Fruit fly (Drosophila melanogaster) whole organism, prepupa: ENCODE results near the gene Dhdds.

Experiments used
- Blimp-1 ChIP-seq: fragments of 200-800 bp; sonication (Bioruptor generic); optimal IDR thresholded peaks from 3 replicates; lab custom pipeline; 2017; ENCODE audit warnings: missing biosample characterization, missing genetic modification characterization, mild to moderate bottlenecking, moderate library complexity, missing genetic modification reagents
- CG11294 ChIP-seq: fragments of 200-800 bp; sonication (Bioruptor generic); IDR thresholded peaks from 2 replicates; pipeline ENCODE4 v1.3.6; 2022; ENCODE audit warnings: missing biosample characterization, missing genetic modification characterization
- CG11902 ChIP-seq: fragments of 200-800 bp; sonication (Bioruptor generic); optimal IDR thresholded peaks from 3 replicates; lab custom pipeline; 2016; ENCODE audit warnings: missing biosample characterization, missing genetic modification characterization
- CG15336 ChIP-seq: fragments of 200-800 bp; sonication (Bioruptor generic); IDR thresholded peaks from 2 replicates; pipeline ENCODE4 v1.3.6; 2022; ENCODE audit warnings: missing biosample characterization, missing genetic modification characterization
- CG1621 ChIP-seq: fragments of 200-800 bp; sonication (Bioruptor generic); optimal IDR thresholded peaks from 3 replicates; lab custom pipeline; 2018; ENCODE audit warnings: missing biosample characterization, mild to moderate bottlenecking, missing genetic modification characterization
- CG16779 ChIP-seq: fragments of 200-800 bp; sonication (Bioruptor generic); optimal IDR thresholded peaks from 3 replicates; lab custom pipeline; 2017; ENCODE audit warnings: missing biosample characterization, mild to moderate bottlenecking, missing genetic modification characterization
- CG31627 ChIP-seq: fragments of 200-800 bp; sonication (Bioruptor generic); optimal IDR thresholded peaks from 3 replicates; lab custom pipeline; 2016; ENCODE audit warnings: missing biosample characterization, missing genetic modification characterization
- CG32006 ChIP-seq: fragments of 200-800 bp; sonication (Bioruptor generic); optimal IDR thresholded peaks from 3 replicates; lab custom pipeline; 2017; ENCODE audit warnings: missing biosample characterization, mild to moderate bottlenecking, missing genetic modification characterization
- CG3919 ChIP-seq: fragments of 200-800 bp; sonication (Bioruptor generic); optimal IDR thresholded peaks from 3 replicates; lab custom pipeline; 2016; ENCODE audit warnings: missing biosample characterization, missing genetic modification characterization
- CG4318 ChIP-seq: fragments of 200-800 bp; sonication (Bioruptor generic); optimal IDR thresholded peaks from 3 replicates; lab custom pipeline; 2017; ENCODE audit warnings: missing biosample characterization, mild to moderate bottlenecking, missing genetic modification characterization
- CG6163 ChIP-seq: fragments of 200-800 bp; sonication (Bioruptor generic); IDR thresholded peaks from 3 replicates; pipeline ENCODE4 v1.3.6; 2022; ENCODE audit warnings: missing biosample characterization, missing genetic modification characterization
- CG6276 ChIP-seq: fragments of 200-800 bp; sonication (Bioruptor generic); optimal IDR thresholded peaks from 2 replicates; lab custom pipeline; 2017; ENCODE audit warnings: missing biosample characterization, mild to moderate bottlenecking, missing genetic modification characterization
- CG6792 ChIP-seq: fragments of 200-800 bp; sonication (Bioruptor generic); optimal IDR thresholded peaks from 3 replicates; lab custom pipeline; 2016; ENCODE audit warnings: missing biosample characterization, missing genetic modification characterization
- CG6808 ChIP-seq: fragments of 200-800 bp; sonication (Bioruptor generic); optimal IDR thresholded peaks from 3 replicates; lab custom pipeline; 2017; ENCODE audit warnings: missing biosample characterization, missing genetic modification characterization, mild to moderate bottlenecking, moderate library complexity, missing genetic modification reagents
- CG6854 ChIP-seq: fragments of 200-800 bp; sonication (Bioruptor generic); optimal IDR thresholded peaks from 2 replicates; lab custom pipeline; 2017; ENCODE audit warnings: missing biosample characterization, mild to moderate bottlenecking, missing genetic modification characterization
- CG8319 ChIP-seq: fragments of 200-800 bp; sonication (Bioruptor generic); optimal IDR thresholded peaks from 3 replicates; lab custom pipeline; 2016; ENCODE audit warnings: missing biosample characterization, missing genetic modification characterization
- CG8632 ChIP-seq: fragments of 200-800 bp; sonication (Bioruptor generic); optimal IDR thresholded peaks from 3 replicates; lab custom pipeline; 2016; ENCODE audit warnings: missing biosample characterization, missing genetic modification characterization
- CG9139 ChIP-seq: fragments of 200-800 bp; sonication (Bioruptor generic); optimal IDR thresholded peaks from 3 replicates; lab custom pipeline; 2017; ENCODE audit warnings: missing biosample characterization, mild to moderate bottlenecking, missing genetic modification characterization
- Eip75B ChIP-seq: fragments of 200-800 bp; sonication (Bioruptor generic); optimal IDR thresholded peaks from 3 replicates; lab custom pipeline; 2016; ENCODE audit warnings: missing biosample characterization, missing genetic modification characterization
- Eip78C ChIP-seq: fragments of 200-800 bp; sonication (Bioruptor generic); peaks from one replicate; lab custom pipeline; 2016; ENCODE audit warnings: missing biosample characterization, missing genetic modification characterization
- Eip93F ChIP-seq: fragments of 200-800 bp; sonication (Bioruptor generic); optimal IDR thresholded peaks from 2 replicates; lab custom pipeline; 2016; ENCODE audit warnings: missing biosample characterization, mild to moderate bottlenecking, missing genetic modification characterization
- Ets96B ChIP-seq: fragments of 200-800 bp; optimal IDR thresholded peaks from 2 replicates; lab custom pipeline; 2019; ENCODE audit warnings: missing biosample characterization, mild to moderate bottlenecking, missing genetic modification characterization, moderate library complexity
- Gug ChIP-seq: fragments of 200-800 bp; sonication (Bioruptor generic); IDR thresholded peaks from 2 replicates; pipeline ENCODE4 v1.3.6; 2022; ENCODE audit warnings: missing biosample characterization, missing genetic modification characterization
- Hr38 ChIP-seq: sonication (Bioruptor generic); optimal IDR thresholded peaks from 2 replicates; lab custom pipeline; 2016; ENCODE audit warnings: missing biosample characterization, missing genetic modification characterization
- Hr39 ChIP-seq: fragments of 200-800 bp; sonication (Bioruptor generic); optimal IDR thresholded peaks from 2 replicates; lab custom pipeline; 2016; ENCODE audit warnings: missing biosample characterization, missing genetic modification characterization
- Hr4 ChIP-seq: fragments of 200-800 bp; sonication (Bioruptor generic); optimal IDR thresholded peaks from 3 replicates; lab custom pipeline; 2016; ENCODE audit warnings: missing biosample characterization, missing genetic modification characterization
- Lpt ChIP-seq: fragments of 200-800 bp; sonication (Bioruptor generic); optimal IDR thresholded peaks from 3 replicates; lab custom pipeline; 2016; ENCODE audit warnings: missing biosample characterization, missing genetic modification characterization
- Met ChIP-seq: fragments of 200-800 bp; sonication (Bioruptor generic); optimal IDR thresholded peaks from 3 replicates; lab custom pipeline; 2016; ENCODE audit warnings: missing biosample characterization, missing genetic modification characterization
- OdsH ChIP-seq: fragments of 200-800 bp; sonication (Bioruptor generic); optimal IDR thresholded peaks from 3 replicates; lab custom pipeline; 2016; ENCODE audit warnings: missing biosample characterization, missing genetic modification characterization
- Smox ChIP-seq: fragments of 200-800 bp; sonication (Bioruptor generic); optimal IDR thresholded peaks from 3 replicates; lab custom pipeline; 2016; ENCODE audit warnings: missing biosample characterization, missing genetic modification characterization
- Sox102F ChIP-seq: fragments of 200-800 bp; sonication (Bioruptor generic); optimal IDR thresholded peaks from 2 replicates; lab custom pipeline; 2016; ENCODE audit warnings: missing biosample characterization, mild to moderate bottlenecking, missing genetic modification characterization
- Sox14 ChIP-seq: fragments of 200-800 bp; sonication (Bioruptor generic); optimal IDR thresholded peaks from 3 replicates; lab custom pipeline; 2016; ENCODE audit warnings: missing biosample characterization, missing genetic modification characterization
- Sox15 ChIP-seq: fragments of 200-800 bp; sonication (Bioruptor generic); optimal IDR thresholded peaks from 3 replicates; lab custom pipeline; 2016; ENCODE audit warnings: missing biosample characterization, missing genetic modification characterization
- acj6 ChIP-seq: fragments of 200-800 bp; sonication (Bioruptor generic); optimal IDR thresholded peaks from 3 replicates; lab custom pipeline; 2016; ENCODE audit warnings: missing biosample characterization, missing genetic modification characterization
- cyc ChIP-seq: fragments of 200-800 bp; sonication (Bioruptor generic); optimal IDR thresholded peaks from 3 replicates; lab custom pipeline; 2016; ENCODE audit warnings: missing biosample characterization, missing genetic modification characterization
- dac ChIP-seq: fragments of 200-800 bp; sonication (Bioruptor generic); optimal IDR thresholded peaks from 2 replicates; lab custom pipeline; 2017; ENCODE audit warnings: missing biosample characterization, mild to moderate bottlenecking, missing genetic modification characterization
- dsx ChIP-seq: fragments of 200-800 bp; optimal IDR thresholded peaks from 3 replicates; lab custom pipeline; 2019; ENCODE audit warnings: missing biosample characterization, mild to moderate bottlenecking, missing genetic modification characterization, moderate library complexity; ENCODE audit not compliant: poor library complexity, severe bottlenecking
- eg ChIP-seq: fragments of 200-800 bp; sonication (Bioruptor generic); IDR thresholded peaks from 3 replicates; pipeline ENCODE4 v1.3.6; 2022; ENCODE audit warnings: missing biosample characterization, missing genetic modification characterization
- esn ChIP-seq: fragments of 200-800 bp; sonication (Bioruptor generic); optimal IDR thresholded peaks from 2 replicates; lab custom pipeline; 2016; ENCODE audit warnings: missing biosample characterization, mild to moderate bottlenecking, missing genetic modification characterization, moderate library complexity
- fd85E ChIP-seq: fragments of 200-800 bp; sonication (Bioruptor generic); optimal IDR thresholded peaks from 3 replicates; lab custom pipeline; 2016; ENCODE audit warnings: missing biosample characterization, missing genetic modification characterization
- lz ChIP-seq: fragments of 200-800 bp; sonication (Bioruptor generic); optimal IDR thresholded peaks from 3 replicates; lab custom pipeline; 2016; ENCODE audit warnings: missing biosample characterization, missing genetic modification characterization
- net ChIP-seq: fragments of 200-800 bp; sonication (Bioruptor generic); optimal IDR thresholded peaks from 3 replicates; lab custom pipeline; 2016; ENCODE audit warnings: missing biosample characterization, missing genetic modification characterization
- pdm3 ChIP-seq: fragments of 200-800 bp; sonication (Bioruptor generic); optimal IDR thresholded peaks from 3 replicates; lab custom pipeline; 2016; ENCODE audit warnings: missing biosample characterization, missing genetic modification characterization
- salr ChIP-seq, 2 experiments: fragments of 200-800 bp; sonication (Bioruptor generic); optimal IDR thresholded peaks; 3 replicates each; lab custom pipeline; 2016 to 2018; ENCODE audit warnings: missing biosample characterization in 2 of 2, missing genetic modification characterization in 2 of 2, mild to moderate bottlenecking in 1 of 2
- spab ChIP-seq: fragments of 200-800 bp; sonication (Bioruptor generic); optimal IDR thresholded peaks from 2 replicates; lab custom pipeline; 2017; ENCODE audit warnings: missing biosample characterization, mild to moderate bottlenecking, missing genetic modification characterization, missing genetic modification reagents
- svp ChIP-seq: fragments of 200-800 bp; sonication (Bioruptor generic); peaks from one replicate; lab custom pipeline; 2016; ENCODE audit warnings: missing biosample characterization, missing genetic modification characterization
- topi ChIP-seq: fragments of 200-800 bp; sonication (Bioruptor generic); optimal IDR thresholded peaks from 3 replicates; lab custom pipeline; 2016; ENCODE audit warnings: missing biosample characterization, missing genetic modification characterization
- vri ChIP-seq: fragments of 200-800 bp; sonication (Bioruptor generic); optimal IDR thresholded peaks from 3 replicates; lab custom pipeline; 2016; ENCODE audit warnings: missing biosample characterization, mild to moderate bottlenecking, missing genetic modification characterization

The Dhdds gene

dm6 chrX:7893411-7894122 is 39.6 kb downstream of the Dhdds start, which contains the start of the genes CG45089, ND-MNLL and p115 (continued):
- peak; percentile 57 for TF ChIP-seq lz (GFP tag; lab: Kevin White, UChicago)
- peak; percentile 59 for TF ChIP-seq CG3919 (GFP tag; lab: Kevin White, UChicago)
- no peak for TF ChIP-seq CG9139 (GFP tag; lab: Kevin White, UChicago)
- peak; percentile 70 for TF ChIP-seq vri (GFP tag; lab: Kevin White, UChicago)
- no peak for TF ChIP-seq Gug (GFP tag; lab: Robert Waterston, UW)
- TF ChIP-seq Eip78C (GFP tag; lab: Kevin White, UChicago) = peak; percentile 58
- TF ChIP-seq CG6792 (GFP tag; lab: Kevin White, UChicago) = peak; percentile 41
- peak; percentile 7 for TF ChIP-seq Sox14 (GFP tag; lab: Kevin White, UChicago)
- TF ChIP-seq eg = peak; percentile 49; the same call in 2 of the 3 replicates
- peak; percentile 48 for TF ChIP-seq Ets96B (tag; lab: Kevin White, UChicago)
- peak; percentile 6 for TF ChIP-seq CG32006
- TF ChIP-seq CG6854 = no peak
- peak; percentile 46 for TF ChIP-seq cyc (GFP tag; lab: Kevin White, UChicago)
- peak; percentile 35 for TF ChIP-seq Eip75B
- TF ChIP-seq CG8632 = no peak
- TF ChIP-seq CG6163 = peak; percentile 56; the same call in 2 of the 3 replicates
- TF ChIP-seq CG11902 (GFP tag; lab: Kevin White, UChicago) = peak; percentile 1
- peak; percentile 46 for TF ChIP-seq topi
- no peak for TF ChIP-seq Sox15 (GFP tag; lab: Kevin White, UChicago)
- peak; percentile 50 for TF ChIP-seq CG31627 (GFP tag; lab: Kevin White, UChicago)
- TF ChIP-seq Met (GFP tag; lab: Kevin White, UChicago) = peak; percentile 52
- no peak for TF ChIP-seq fd85E
- peak; percentile 51 for TF ChIP-seq acj6 (GFP tag; lab: Kevin White, UChicago)

dm6 chrX:7892539-7892899 is 40.6 kb downstream of the Dhdds start:
- TF ChIP-seq CG11902 (GFP tag; lab: Kevin White, UChicago) = peak; percentile 10
- peak; percentile 27 for TF ChIP-seq Lpt (GFP tag; lab: Kevin White, UChicago)
- TF ChIP-seq CG6808 = peak; percentile 44
- TF ChIP-seq CG8319 (GFP tag; lab: Kevin White, UChicago) = peak; percentile 15
- TF ChIP-seq vri (GFP tag; lab: Kevin White, UChicago) = peak; percentile 56
- peak; percentile 44 for TF ChIP-seq Ets96B (tag; lab: Kevin White, UChicago)
- TF ChIP-seq Blimp-1 (GFP tag; lab: Kevin White, UChicago) = no peak
- no peak for TF ChIP-seq Eip93F (GFP tag; lab: Kevin White, UChicago)
- TF ChIP-seq Hr38 (GFP tag; lab: Kevin White, UChicago) = no peak
- peak; percentile 41 for TF ChIP-seq Sox102F (GFP tag; lab: Kevin White, UChicago)
- TF ChIP-seq spab = peak; percentile 8
- peak; percentile 70 for TF ChIP-seq CG15336 (GFP tag; lab: Robert Waterston, UW)
- peak; percentile 90 for TF ChIP-seq Eip78C (GFP tag; lab: Kevin White, UChicago)
- peak; percentile 74 for TF ChIP-seq topi
- TF ChIP-seq pdm3 (GFP tag; lab: Kevin White, UChicago) = peak; percentile 67
- peak; percentile 67 for TF ChIP-seq Sox14 (GFP tag; lab: Kevin White, UChicago)
- no peak for TF ChIP-seq CG6854
- no peak for TF ChIP-seq CG16779 (tag; lab: Kevin White, UChicago)
- TF ChIP-seq CG32006 = peak; percentile 71
- no peak for TF ChIP-seq dsx (GFP tag; lab: Kevin White, UChicago)
- no peak for TF ChIP-seq CG1621 (tag; lab: Kevin White, UChicago)
- TF ChIP-seq CG6163 = 0 out of 3 replicates have a peak, but pooled peaks have one; percentile 25
- peak; percentile 63 for TF ChIP-seq OdsH (GFP tag; lab: Kevin White, UChicago)
- peak; percentile 62 for TF ChIP-seq CG31627 (GFP tag; lab: Kevin White, UChicago)
- TF ChIP-seq CG11294 (GFP tag; lab: Robert Waterston, UW) = no peak
- TF ChIP-seq Smox = peak; percentile 70
- TF ChIP-seq CG6276 = peak; percentile 48
- TF ChIP-seq acj6 (GFP tag; lab: Kevin White, UChicago) = peak; percentile 65
- peak; percentile 28 for TF ChIP-seq dac (GFP tag; lab: Kevin White, UChicago)
- TF ChIP-seq CG4318 (GFP tag; lab: Kevin White, UChicago) = no peak
- TF ChIP-seq esn (GFP tag; lab: Kevin White, UChicago) = peak; percentile 73
- peak in 1 of 2 experiments; percentile 42 for TF ChIP-seq salr (GFP tag; optimal IDR thresholded peaks at IDR 0.05; lab: Kevin White, UChicago)
- peak; percentile 25 for TF ChIP-seq CG8632
- TF ChIP-seq Hr39 = peak; percentile 65
- peak; percentile 1 for TF ChIP-seq net
- TF ChIP-seq svp (GFP tag; lab: Kevin White, UChicago) = peak; percentile 80
- peak; percentile 37 for TF ChIP-seq Hr4 (GFP tag; lab: Kevin White, UChicago)
- no peak for TF ChIP-seq Sox15 (GFP tag; lab: Kevin White, UChicago)
